Worm (Caenorhabditis elegans) whole organism, midembryonic: ENCODE data around the gene znf-207.
"Not testable (repeated sequence)": the region's sequence is repeated elsewhere in the genome, so short reads cannot be mapped to it uniquely, and the experiment has no call there.

Source experiments
- flt-1 ChIP-seq: fragments of 200-800 bp; sonication (Bioruptor generic); IDR thresholded peaks from 2 replicates; pipeline ENCODE4 v1.3.6; 2022; ENCODE audit warnings: missing genetic modification characterization, missing compliant biosample characterization
- ref-1 ChIP-seq: fragments of 200-800 bp; sonication (Bioruptor generic); conservative IDR thresholded peaks from 2 replicates; pipeline ENCODE4 v1.3.6; 2022; ENCODE audit warnings: missing genetic modification reagents, missing genetic modification characterization, missing compliant biosample characterization
- tab-1 ChIP-seq: fragments of 200-800 bp; sonication (Bioruptor generic); IDR thresholded peaks from 2 replicates; pipeline ENCODE4 v1.3.6; 2022; ENCODE audit warnings: missing genetic modification characterization, missing compliant biosample characterization

- TF ChIP-seq ref-1; tab-1 (GFP tag; lab: Robert Waterston, UW); flt-1: not testable (repeated sequence)
Observed at ce11 chrIV:11263101-11263500, 47.7 kb upstream of the znf-207 start, which contains the start of gene col-126.
